Worm (Caenorhabditis elegans): Measurements from ENCODE around the gene T26A5.6.

T26A5.6 gene

ce11 chrIII:6462610-6463009 lies 12.1 kb upstream of the T26A5.6 start, which contains the start of gene T26A5.8 (continued):
- no peak for TF ChIP-seq B0261.1 (tag; optimal IDR thresholded peaks at IDR 0.05)
- 0 out of 2 replicates have a peak, but pooled peaks have one; percentile 22 for TF ChIP-seq zfh-2 (GFP tag; conservative IDR thresholded peaks at IDR 0.05)
- TF ChIP-seq F22D6.2 (tag; optimal IDR thresholded peaks at IDR 0.05): no peak
- no peak for TF ChIP-seq C06A6.2 (GFP tag; conservative IDR thresholded peaks at IDR 0.05)
- TF ChIP-seq F37B4.10 (GFP tag; IDR thresholded peaks at IDR 0.05): no peak
- TF ChIP-seq efl-1 (GFP tag; optimal IDR thresholded peaks at IDR 0.05): no peak
- peak; percentile 81 for TF ChIP-seq B0336.3 (GFP tag; IDR thresholded peaks at IDR 0.05)
- TF ChIP-seq rcor-1 (GFP tag; IDR thresholded peaks at IDR 0.05): no peak
- TF ChIP-seq lin-40 (tag; optimal IDR thresholded peaks at IDR 0.05): peak; percentile 39
- TF ChIP-seq egl-44 (GFP tag; IDR thresholded peaks at IDR 0.05): no peak
- peak; percentile 73 for TF ChIP-seq hsf-1 (GFP tag; IDR thresholded peaks at IDR 0.05)
- TF ChIP-seq nhr-179 (tag; optimal IDR thresholded peaks at IDR 0.05): no peak
- no peak for TF ChIP-seq dpff-1 (tag; optimal IDR thresholded peaks at IDR 0.05)
- peak; percentile 5 for TF ChIP-seq chd-7 (tag; optimal IDR thresholded peaks at IDR 0.05)
- peak; percentile 44 for TF ChIP-seq repo-1 (tag; optimal IDR thresholded peaks at IDR 0.05)
- TF ChIP-seq mxl-1 (tag; optimal IDR thresholded peaks at IDR 0.05): no peak
- TF ChIP-seq egl-18 (GFP tag; IDR thresholded peaks at IDR 0.05): 0 out of 2 replicates have a peak, but pooled peaks have one; percentile 42
- peak; percentile 13 for TF ChIP-seq ztf-26 (tag; optimal IDR thresholded peaks at IDR 0.05)
- TF ChIP-seq cebp-1 (GFP tag; IDR thresholded peaks at IDR 0.05): no peak
- peak; percentile 26 for TF ChIP-seq cebp-1 (tag; optimal IDR thresholded peaks at IDR 0.05)
- TF ChIP-seq bed-1 (GFP tag; IDR thresholded peaks at IDR 0.05): no peak
- no peak for TF ChIP-seq ceh-27 (GFP tag; optimal IDR thresholded peaks at IDR 0.05)
- no peak for TF ChIP-seq unc-62 (GFP tag; optimal IDR thresholded peaks at IDR 0.05)
- TF ChIP-seq zim-3 (tag; optimal IDR thresholded peaks at IDR 0.05): peak; percentile 50
- no peak for TF ChIP-seq B0035.1 (tag; optimal IDR thresholded peaks at IDR 0.05)
- peak; percentile 36; the same call in 1 of the 2 replicates for TF ChIP-seq Y56A3A.18 (GFP tag; IDR thresholded peaks at IDR 0.05)
- no peak for TF ChIP-seq dpl-1 (GFP tag; optimal IDR thresholded peaks at IDR 0.05)
- no peak for TF ChIP-seq ztf-22 (GFP tag; optimal IDR thresholded peaks at IDR 0.05)
- TF ChIP-seq pbrm-1 (GFP tag; IDR thresholded peaks at IDR 0.05): no peak; the same call in 1 of the 2 replicates
- no peak for TF ChIP-seq nhr-80 (tag; optimal IDR thresholded peaks at IDR 0.05)
- TF ChIP-seq xnd-1 (tag; optimal IDR thresholded peaks at IDR 0.05): no peak
- no peak for TF ChIP-seq C17E4.6 (GFP tag; IDR thresholded peaks at IDR 0.05)
- TF ChIP-seq sptf-2 (GFP tag; optimal IDR thresholded peaks at IDR 0.05): no peak
- peak; percentile 47; the same call in 1 of the 2 replicates for TF ChIP-seq mcd-1 (GFP tag; IDR thresholded peaks at IDR 0.05)
- TF ChIP-seq tbp1 (GFP tag; optimal IDR thresholded peaks at IDR 0.05): peak; percentile 23
- TF ChIP-seq ceh-79 (tag; optimal IDR thresholded peaks at IDR 0.05): no peak
- peak; percentile 51 for TF ChIP-seq F49E8.2 (tag; optimal IDR thresholded peaks at IDR 0.05; ENCODE audit: insufficient read depth)
- 0 out of 2 replicates have a peak, but pooled peaks have one; percentile 12 for TF ChIP-seq Y95B8A.8 (GFP tag; IDR thresholded peaks at IDR 0.05)
- TF ChIP-seq F33H1.4 (GFP tag; IDR thresholded peaks at IDR 0.05): no peak
- TF ChIP-seq ekl-4 (GFP tag; IDR thresholded peaks at IDR 0.05): peak; percentile 88
- TF ChIP-seq aptf-3 (GFP tag; IDR thresholded peaks at IDR 0.05): no peak
- no peak for TF ChIP-seq rec-8 (tag; optimal IDR thresholded peaks at IDR 0.05)
- TF ChIP-seq let-526 (GFP tag; IDR thresholded peaks at IDR 0.05): no peak
- TF ChIP-seq lin-26 (GFP tag; IDR thresholded peaks at IDR 0.05): 0 out of 2 replicates have a peak, but pooled peaks have one; percentile 56
- no peak for TF ChIP-seq ccch-3 (GFP tag; optimal IDR thresholded peaks at IDR 0.05)
- TF ChIP-seq unc-130 (GFP tag; optimal IDR thresholded peaks at IDR 0.05): peak; percentile 22
- peak; percentile 51 for TF ChIP-seq die-1 (tag; optimal IDR thresholded peaks at IDR 0.05)
- TF ChIP-seq Y53F4B.3 (GFP tag; IDR thresholded peaks at IDR 0.05): no peak
- TF ChIP-seq sdz-38 (tag; optimal IDR thresholded peaks at IDR 0.05): no peak
- no peak for TF ChIP-seq snpc-1.1 (tag; optimal IDR thresholded peaks at IDR 0.05; ENCODE audit: insufficient read depth)
